Fruit fly (Drosophila melanogaster) Kc167 (cell line): Measurements from ENCODE around the gene CG6999.

Source experiments
- Myc ChIP-seq: fragments of >200 bp; optimal IDR thresholded peaks from 2 replicates; lab custom pipeline; 2017; ENCODE audit warnings: missing external identifiers
- insv ChIP-seq: fragments of >200 bp; optimal IDR thresholded peaks from 3 replicates; lab custom pipeline; 2018; ENCODE audit warnings: missing external identifiers
- psq ChIP-seq: fragments of >200 bp; optimal IDR thresholded peaks from 2 replicates; lab custom pipeline; 2017; ENCODE audit warnings: missing external identifiers
- ttk ChIP-seq: sonication (Bioruptor generic); optimal IDR thresholded peaks from 2 replicates; lab custom pipeline; 2017; ENCODE audit warnings: missing external identifiers

dm6 chrX:9117831-9118230, 29.7 kb downstream of the CG6999 start:
- no peak for TF ChIP-seq Myc (lab: Kevin White, UChicago)
- TF ChIP-seq ttk (lab: Kevin White, UChicago) = no peak
- no peak for TF ChIP-seq insv (lab: Kevin White, UChicago)
- no peak for TF ChIP-seq psq (lab: Kevin White, UChicago)
